Worm (Caenorhabditis elegans) whole organism, L4 larva: Measurements from ENCODE around the gene C26B9.6.

Experiments used
- attf-4 ChIP-seq: sonication (generic microtip); optimal IDR thresholded peaks from 3 replicates; lab custom pipeline; 2017; ENCODE audit warnings: missing biosample characterization, missing genetic modification characterization
- ceh-82 ChIP-seq: sonication (generic microtip); optimal IDR thresholded peaks from 2 replicates; lab custom pipeline; 2017; ENCODE audit warnings: missing biosample characterization, missing genetic modification characterization
- ces-1 ChIP-seq: fragments of 150-350 bp; sonication (generic microtip); optimal IDR thresholded peaks from 4 replicates; lab custom pipeline; 2014; ENCODE audit warnings: missing biosample characterization, missing genetic modification reagents, missing genetic modification characterization
- fos-1 ChIP-seq: fragments of 150-350 bp; optimal IDR thresholded peaks from 2 replicates; lab custom pipeline; 2014; ENCODE audit warnings: missing biosample characterization, missing genetic modification characterization
- lin-38 ChIP-seq: fragments of 200-800 bp; sonication (Bioruptor generic); IDR thresholded peaks from 2 replicates; pipeline ENCODE4 v1.3.6; 2022; ENCODE audit warnings: missing genetic modification reagents, missing genetic modification characterization, missing compliant biosample characterization
- lin-39 ChIP-seq: fragments of 150-350 bp; optimal IDR thresholded peaks from 2 replicates; lab custom pipeline; 2014; ENCODE audit warnings: missing biosample characterization, missing genetic modification reagents, missing genetic modification characterization
- mes-2 ChIP-seq: sonication (generic microtip); optimal IDR thresholded peaks from 2 replicates; lab custom pipeline; 2016; ENCODE audit warnings: missing genotype, mild to moderate bottlenecking, missing genetic modification characterization, missing compliant biosample characterization; ENCODE audit not compliant: poor library complexity, severe bottlenecking
- nhr-28 ChIP-seq: fragments of 150-350 bp; optimal IDR thresholded peaks from 2 replicates; lab custom pipeline; 2014; ENCODE audit warnings: missing biosample characterization, missing genetic modification characterization
- nhr-77 ChIP-seq: fragments of 150-350 bp; optimal IDR thresholded peaks from 2 replicates; lab custom pipeline; 2014; ENCODE audit warnings: missing biosample characterization, missing genetic modification characterization
- pha-4 ChIP-seq, 2 experiments: fragments of 150-350 bp in 1 of 2; fragments of 200-800 bp in 1 of 2; sonication (Bioruptor generic) in 1 of 2; IDR thresholded peaks in 1 of 2; optimal IDR thresholded peaks in 1 of 2; 2 replicates each; pipeline versions ENCODE4 v1.3.6 to Lab custom; 2014 to 2022; ENCODE audit warnings: missing genetic modification characterization in 2 of 2, missing genetic modification reagents in 2 of 2, missing biosample characterization in 1 of 2, missing compliant biosample characterization in 1 of 2
- tag-97 ChIP-seq: fragments of 200-800 bp; sonication (Bioruptor generic); IDR thresholded peaks from 2 replicates; pipeline ENCODE4 v1.3.6; 2022; ENCODE audit warnings: missing genetic modification characterization, missing compliant biosample characterization

- TF ChIP-seq fos-1 (tag; lab: Kevin White, UChicago) (no peak), nhr-77 (no peak), tag-97 (GFP tag; lab: Robert Waterston, UW) (no peak), pha-4 (GFP tag; IDR thresholded peaks at IDR 0.05; lab: Robert Waterston, UW) (no peak), pha-4 (tag; optimal IDR thresholded peaks at IDR 0.05; lab: Kevin White, UChicago) (no peak), attf-4 (tag; lab: Kevin White, UChicago) (no peak), nhr-28 (no peak), ceh-82 (tag; lab: Kevin White, UChicago) (no peak), ces-1 (GFP tag; lab: Kevin White, UChicago) (no peak), mes-2 (tag; lab: Kevin White, UChicago) (no peak), lin-38 (no peak), lin-39 (no peak)
Observed at ce11 chrX:5289106-5289505, 46.2 kb downstream of the C26B9.6 start.
